Worm (Caenorhabditis elegans): ENCODE measurements around the gene R07E5.6.

R07E5.6 gene

DNA sequence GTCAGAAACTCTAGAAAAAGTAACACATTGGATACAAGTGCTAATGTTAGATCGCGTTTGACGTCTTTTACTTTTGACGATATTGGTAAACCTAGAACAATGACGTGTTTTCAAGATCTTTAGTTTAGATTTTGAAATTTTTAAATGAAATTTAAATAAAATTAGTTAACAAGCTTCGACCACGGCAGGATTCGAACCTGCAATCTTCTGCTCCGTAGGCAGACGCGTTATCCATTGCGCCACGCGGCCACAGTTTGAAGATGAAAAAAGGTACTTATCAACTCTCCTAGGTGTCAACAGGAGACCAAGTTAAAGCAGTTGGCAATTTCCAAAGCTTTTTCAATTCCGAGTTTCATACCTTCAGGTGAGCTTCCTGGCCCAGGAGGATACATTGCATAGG is 50.8 kb downstream of the R07E5.6 start:
- peak in 1 of 2 experiments; percentile 34 for TF ChIP-seq lin-35 (GFP tag; optimal IDR thresholded peaks at IDR 0.05)
- peak in 1 of 2 experiments; percentile 35 for TF ChIP-seq lsy-2 (tag; optimal IDR thresholded peaks at IDR 0.05)
- TF ChIP-seq zag-1 (tag; optimal IDR thresholded peaks at IDR 0.05) = no peak
- TF ChIP-seq efl-1 (optimal IDR thresholded peaks at IDR 0.05) = peak in 1 of 2 experiments; percentile 14
- TF ChIP-seq efl-1 (GFP tag; optimal IDR thresholded peaks at IDR 0.05 in 1 of 2) = no peak
- TF ChIP-seq egl-13 (tag; optimal IDR thresholded peaks at IDR 0.05) = no peak
- peak; percentile 60 for TF ChIP-seq nhr-85 (tag)
- peak; percentile 13 for TF ChIP-seq snu-23 (GFP tag; optimal IDR thresholded peaks at IDR 0.05)
- TF ChIP-seq rnt-1 (tag; optimal IDR thresholded peaks at IDR 0.05) = peak; percentile 30

DNA sequence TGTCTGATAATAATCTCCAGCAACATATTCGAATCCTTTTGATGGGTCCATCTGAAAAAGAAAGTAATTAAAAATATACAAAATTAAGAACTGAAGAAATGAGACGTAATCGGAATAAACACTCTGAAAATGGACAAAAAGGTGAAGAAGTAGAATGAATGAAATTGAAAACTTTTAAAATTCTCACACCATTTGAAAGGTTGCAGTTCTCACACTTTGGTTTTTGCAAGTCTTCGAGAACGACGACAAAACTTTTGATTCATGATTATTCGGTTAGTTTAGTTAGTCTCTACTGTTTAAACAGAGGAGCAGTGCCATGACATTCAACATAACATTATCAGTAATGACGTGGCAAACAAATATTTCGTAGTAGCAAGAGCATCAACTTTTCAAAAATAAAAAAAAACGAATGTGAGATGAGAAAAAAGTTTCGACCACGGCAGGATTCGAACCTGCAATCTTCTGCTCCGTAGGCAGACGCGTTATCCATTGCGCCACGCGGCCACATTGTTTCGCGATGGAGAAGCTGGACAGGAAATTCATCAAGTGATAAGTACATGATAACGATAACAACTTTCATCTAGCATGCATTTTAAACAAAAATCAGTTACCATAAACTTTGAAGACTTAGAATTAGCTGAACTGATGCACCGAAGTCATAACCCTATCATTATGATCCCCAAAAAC is 51.5 kb downstream of the R07E5.6 start, which contains the start of gene ceh-43:
Gene ceh-43 (minus strand): TSS at position 51 of the 687 bp plus-strand sequence.
- TF ChIP-seq efl-3 (GFP tag; optimal IDR thresholded peaks at IDR 0.05) = no peak
- TF ChIP-seq elt-2 (tag; optimal IDR thresholded peaks at IDR 0.05) = peak; percentile 14
- peak in 1 of 2 experiments; percentile 27 for TF ChIP-seq lin-35 (GFP tag; optimal IDR thresholded peaks at IDR 0.05)
- no peak for TF ChIP-seq efl-1 (optimal IDR thresholded peaks at IDR 0.05)
- peak in 1 of 2 experiments; percentile 63 for TF ChIP-seq efl-1 (GFP tag; optimal IDR thresholded peaks at IDR 0.05 in 1 of 2)
